Worm (Caenorhabditis elegans) whole organism, L1 larva: ENCODE results near the gene plrg-1.
A peak's percentile ranks its signal among the peaks of the same experiment; 100 is the strongest.

Experiments used
- C04F5.9 ChIP-seq: sonication (generic microtip); optimal IDR thresholded peaks from 2 replicates; lab custom pipeline; 2016; ENCODE audit warnings: missing genetic modification characterization, missing compliant biosample characterization
- C34B4.2 ChIP-seq: sonication (generic microtip); optimal IDR thresholded peaks from 2 replicates; lab custom pipeline; 2017; ENCODE audit warnings: mild to moderate bottlenecking, missing genetic modification characterization, missing compliant biosample characterization
- Y116A8C.19 ChIP-seq: sonication (generic microtip); optimal IDR thresholded peaks from 2 replicates; lab custom pipeline; 2016; ENCODE audit warnings: missing compliant biosample characterization, missing genetic modification characterization, borderline replicate concordance
- aha-1 ChIP-seq: fragments of 150-350 bp; optimal IDR thresholded peaks from 2 replicates; lab custom pipeline; 2014; ENCODE audit warnings: missing biosample characterization, missing genetic modification characterization
- alr-1 ChIP-seq: fragments of 200-800 bp; sonication (Bioruptor generic); optimal IDR thresholded peaks from 2 replicates; lab custom pipeline; 2018; ENCODE audit warnings: borderline replicate concordance, mild to moderate bottlenecking, missing genetic modification characterization, missing compliant biosample characterization
- ama-1 ChIP-seq: fragments of 150-350 bp; optimal IDR thresholded peaks from 2 replicates; lab custom pipeline; 2014
- blmp-1 ChIP-seq: fragments of 150-350 bp; optimal IDR thresholded peaks from 2 replicates; lab custom pipeline; 2014; ENCODE audit warnings: missing biosample characterization, missing genetic modification characterization
- ceh-82 ChIP-seq, 3 experiments: fragments of 150-350 bp in 1 of 3; sonication (generic microtip) in 2 of 3; optimal IDR thresholded peaks; 2 replicates each; lab custom pipeline; 2014 to 2017; ENCODE audit warnings: missing biosample characterization in 3 of 3, missing genetic modification characterization in 3 of 3
- ces-1 ChIP-seq: fragments of 150-350 bp; optimal IDR thresholded peaks from 2 replicates; lab custom pipeline; 2014; ENCODE audit warnings: missing biosample characterization, missing genetic modification reagents, missing genetic modification characterization
- dsc-1 ChIP-seq: sonication (generic microtip); optimal IDR thresholded peaks from 2 replicates; lab custom pipeline; 2016; ENCODE audit warnings: mild to moderate bottlenecking, missing genetic modification characterization, missing compliant biosample characterization
- efl-1 ChIP-seq, 4 experiments: fragments of 150-350 bp; optimal IDR thresholded peaks in 3 of 4; peaks in 1 of 4; 1 replicate in 1 of 4; 2 replicates in 3 of 4; lab custom pipeline; 2014; ENCODE audit warnings: missing biosample characterization in 2 of 4, missing genetic modification characterization in 2 of 4, missing genetic modification reagents in 2 of 4
- egl-27 ChIP-seq, 2 experiments: fragments of 150-350 bp in 1 of 2; sonication (generic microtip); optimal IDR thresholded peaks; 3 replicates each; lab custom pipeline; 2017 to 2018; ENCODE audit warnings: missing biosample characterization in 2 of 2, missing genetic modification characterization in 2 of 2, missing genetic modification reagents in 2 of 2
- elt-2 ChIP-seq: sonication (generic microtip); optimal IDR thresholded peaks from 2 replicates; lab custom pipeline; 2016; ENCODE audit warnings: missing genetic modification characterization, mild to moderate bottlenecking, inconsistent platforms, missing compliant biosample characterization, missing genetic modification reagents
- ets-5 ChIP-seq: fragments of 200-800 bp; sonication (Bioruptor generic); IDR thresholded peaks from 2 replicates; pipeline ENCODE4 v1.3.6; 2022; ENCODE audit warnings: missing genetic modification characterization, missing compliant biosample characterization
- fkh-10 ChIP-seq: sonication (generic microtip); optimal IDR thresholded peaks from 2 replicates; lab custom pipeline; 2017; ENCODE audit warnings: missing biosample characterization, missing genetic modification reagents, missing genetic modification characterization
- fkh-4 ChIP-seq: sonication (generic microtip); optimal IDR thresholded peaks from 2 replicates; lab custom pipeline; 2016; ENCODE audit warnings: missing compliant biosample characterization, missing genetic modification characterization, borderline replicate concordance
- fos-1 ChIP-seq: fragments of 150-350 bp; optimal IDR thresholded peaks from 2 replicates; lab custom pipeline; 2014; ENCODE audit warnings: missing biosample characterization, missing genetic modification characterization
- hlh-17 ChIP-seq: fragments of 200-800 bp; sonication (Bioruptor generic); optimal IDR thresholded peaks from 2 replicates; lab custom pipeline; 2018; ENCODE audit warnings: missing genetic modification characterization, mild to moderate bottlenecking, missing compliant biosample characterization, moderate library complexity, borderline replicate concordance
- irx-1 ChIP-seq: sonication (generic microtip); optimal IDR thresholded peaks from 2 replicates; lab custom pipeline; 2016; ENCODE audit warnings: missing genetic modification characterization, missing compliant biosample characterization
- isw-1 ChIP-seq: fragments of 200-800 bp; sonication (Bioruptor generic); IDR thresholded peaks from 2 replicates; pipeline ENCODE4 v1.3.6; 2022; ENCODE audit warnings: missing genetic modification characterization, missing compliant biosample characterization
- jun-1 ChIP-seq: fragments of 150-350 bp; optimal IDR thresholded peaks from 2 replicates; lab custom pipeline; 2014; ENCODE audit warnings: missing biosample characterization, missing genetic modification reagents, missing genetic modification characterization
- lin-13 ChIP-seq: fragments of 150-350 bp; optimal IDR thresholded peaks from 2 replicates; lab custom pipeline; 2014; ENCODE audit warnings: missing biosample characterization, missing genetic modification reagents, missing genetic modification characterization
- lin-14 ChIP-seq: fragments of 200-800 bp; sonication (Bioruptor generic); optimal IDR thresholded peaks from 2 replicates; lab custom pipeline; 2018; ENCODE audit warnings: mild to moderate bottlenecking, missing genetic modification characterization, moderate library complexity, missing compliant biosample characterization
- lir-3 ChIP-seq: sonication (generic microtip); optimal IDR thresholded peaks from 2 replicates; lab custom pipeline; 2016; ENCODE audit warnings: mild to moderate bottlenecking, missing genetic modification characterization, moderate library complexity, missing compliant biosample characterization; ENCODE audit not compliant: poor library complexity
- lsy-2 ChIP-seq, 2 experiments: fragments of 150-350 bp; optimal IDR thresholded peaks; 2 replicates each; lab custom pipeline; 2014; ENCODE audit warnings: missing biosample characterization in 2 of 2, missing genetic modification characterization in 2 of 2
- mdl-1 ChIP-seq, 2 experiments: fragments of 150-350 bp; optimal IDR thresholded peaks; 2 replicates each; lab custom pipeline; 2014 to 2017; ENCODE audit warnings: missing biosample characterization in 2 of 2, missing genetic modification characterization in 2 of 2, inconsistent platforms in 1 of 2
- mef-2 ChIP-seq: fragments of 150-350 bp; optimal IDR thresholded peaks from 2 replicates; lab custom pipeline; 2014; ENCODE audit warnings: missing biosample characterization, missing genetic modification characterization
- nhr-12 ChIP-seq: sonication (generic microtip); optimal IDR thresholded peaks from 2 replicates; lab custom pipeline; 2017; ENCODE audit warnings: missing biosample characterization, missing genetic modification characterization
- nhr-20 ChIP-seq: sonication (generic microtip); optimal IDR thresholded peaks from 2 replicates; lab custom pipeline; 2016; ENCODE audit warnings: mild to moderate bottlenecking, missing genetic modification characterization, missing compliant biosample characterization
- nhr-28 ChIP-seq: fragments of 150-350 bp; optimal IDR thresholded peaks from 2 replicates; lab custom pipeline; 2014; ENCODE audit warnings: missing biosample characterization, missing genetic modification characterization
- nhr-47 ChIP-seq: sonication (generic microtip); optimal IDR thresholded peaks from 2 replicates; lab custom pipeline; 2016; ENCODE audit warnings: mild to moderate bottlenecking, missing genetic modification characterization, moderate library complexity, missing compliant biosample characterization
- nhr-71 ChIP-seq: sonication (generic microtip); optimal IDR thresholded peaks from 2 replicates; lab custom pipeline; 2016; ENCODE audit warnings: mild to moderate bottlenecking, missing genetic modification characterization, moderate library complexity, missing compliant biosample characterization
- nhr-77 ChIP-seq: fragments of 150-350 bp; optimal IDR thresholded peaks from 2 replicates; lab custom pipeline; 2014; ENCODE audit warnings: missing biosample characterization, missing genetic modification characterization
- nhr-84 ChIP-seq: sonication (generic microtip); optimal IDR thresholded peaks from 2 replicates; lab custom pipeline; 2017; ENCODE audit warnings: missing biosample characterization, missing genetic modification characterization
- nhr-85 ChIP-seq: sonication (generic microtip); peaks from one replicate; lab custom pipeline; 2016; ENCODE audit warnings: missing genetic modification characterization, inconsistent platforms, missing compliant biosample characterization
- pax-3 ChIP-seq: fragments of 200-800 bp; sonication (Bioruptor generic); optimal IDR thresholded peaks from 2 replicates; lab custom pipeline; 2018; ENCODE audit warnings: mild to moderate bottlenecking, missing genetic modification characterization, moderate library complexity, missing compliant biosample characterization
- rnt-1 ChIP-seq: sonication (generic microtip); optimal IDR thresholded peaks from 2 replicates; lab custom pipeline; 2016; ENCODE audit warnings: mild to moderate bottlenecking, missing genetic modification characterization, moderate library complexity, missing compliant biosample characterization
- skn-1 ChIP-seq: fragments of 150-350 bp; optimal IDR thresholded peaks from 2 replicates; lab custom pipeline; 2014; ENCODE audit warnings: missing biosample characterization, missing genetic modification characterization
- snu-23 ChIP-seq: sonication (generic microtip); optimal IDR thresholded peaks from 2 replicates; lab custom pipeline; 2016; ENCODE audit warnings: missing genetic modification characterization, missing compliant biosample characterization
- sox-4 ChIP-seq: sonication (generic microtip); optimal IDR thresholded peaks from 2 replicates; lab custom pipeline; 2016; ENCODE audit warnings: missing genetic modification characterization, missing compliant biosample characterization
- sptf-1 ChIP-seq: fragments of 150-350 bp; optimal IDR thresholded peaks from 2 replicates; lab custom pipeline; 2014; ENCODE audit warnings: missing biosample characterization, missing genetic modification characterization
- swsn-7 ChIP-seq: sonication (generic microtip); optimal IDR thresholded peaks from 2 replicates; lab custom pipeline; 2016; ENCODE audit warnings: missing genetic modification characterization, missing compliant biosample characterization
- tbx-2 ChIP-seq: sonication (generic microtip); optimal IDR thresholded peaks from 2 replicates; lab custom pipeline; 2016; ENCODE audit warnings: missing genetic modification characterization, missing compliant biosample characterization
- tlp-1 ChIP-seq: fragments of 150-350 bp; optimal IDR thresholded peaks from 2 replicates; lab custom pipeline; 2014; ENCODE audit warnings: missing biosample characterization, missing genetic modification characterization
- unc-130 ChIP-seq: fragments of 150-350 bp; optimal IDR thresholded peaks from 2 replicates; lab custom pipeline; 2017; ENCODE audit warnings: missing biosample characterization, missing genetic modification characterization, inconsistent platforms
- unc-62 ChIP-seq: fragments of 150-350 bp; optimal IDR thresholded peaks from 2 replicates; lab custom pipeline; 2014; ENCODE audit warnings: missing biosample characterization, missing genetic modification reagents, missing genetic modification characterization
- unc-98 ChIP-seq: fragments of 200-800 bp; sonication (Bioruptor generic); IDR thresholded peaks from 2 replicates; pipeline ENCODE4 v1.3.6; 2022; ENCODE audit warnings: missing genetic modification characterization, missing compliant biosample characterization
- xbp-1 ChIP-seq: sonication (generic microtip); optimal IDR thresholded peaks from 2 replicates; lab custom pipeline; 2016; ENCODE audit warnings: missing genetic modification characterization, missing compliant biosample characterization
- zag-1 ChIP-seq: fragments of 150-350 bp; optimal IDR thresholded peaks from 2 replicates; lab custom pipeline; 2014; ENCODE audit warnings: missing biosample characterization, missing genetic modification characterization
- ztf-4 ChIP-seq: fragments of 150-350 bp; optimal IDR thresholded peaks from 2 replicates; lab custom pipeline; 2014; ENCODE audit warnings: missing biosample characterization, missing genetic modification characterization

The plrg-1 gene

ce11 chrV:10807862-10808327 is at the start of gene plrg-1 (continued):
- TF ChIP-seq elt-2 (peak; percentile 79), xbp-1 (tag; lab: Kevin White, UChicago) (peak; percentile 86), unc-130 (tag; lab: Kevin White, UChicago) (peak; percentile 97), lin-14 (peak; percentile 93), ets-5 (GFP tag; lab: Robert Waterston, UW) (no peak), sox-4 (peak; percentile 38), C04F5.9 (tag; lab: Kevin White, UChicago) (no peak), unc-98 (GFP tag; lab: Robert Waterston, UW) (peak; percentile 52; the same call in 1 of the 2 replicates), pax-3 (tag; lab: Kevin White, UChicago) (peak; percentile 74), aha-1 (tag; lab: Kevin White, UChicago) (peak; percentile 25), unc-62 (no peak), nhr-77 (tag; lab: Kevin White, UChicago) (peak; percentile 69), fkh-4 (tag; lab: Kevin White, UChicago) (peak; percentile 45), nhr-84 (tag; lab: Kevin White, UChicago) (no peak), ceh-82 (tag; optimal IDR thresholded peaks at IDR 0.05; lab: Kevin White, UChicago) (peak; percentile 69 to 89 (median 84)), hlh-17 (GFP tag; lab: Kevin White, UChicago) (no peak), isw-1 (peak; percentile 85), alr-1 (tag; lab: Kevin White, UChicago) (no peak), lir-3 (tag; lab: Kevin White, UChicago) (peak; percentile 83), ztf-4 (tag; lab: Kevin White, UChicago) (peak; percentile 80), nhr-12 (tag; lab: Kevin White, UChicago) (no peak), tlp-1 (tag; lab: Kevin White, UChicago) (no peak), C34B4.2 (tag; lab: Kevin White, UChicago) (no peak), egl-27 (tag; optimal IDR thresholded peaks at IDR 0.05; lab: Kevin White, UChicago) (peak in 1 of 2 experiments; percentile 48), skn-1 (tag; lab: Kevin White, UChicago) (peak; percentile 90), dsc-1 (tag; lab: Kevin White, UChicago) (peak; percentile 91), Y116A8C.19 (no peak), lsy-2 (tag; optimal IDR thresholded peaks at IDR 0.05; lab: Kevin White, UChicago) (peak; percentile 83 to 86), ces-1 (GFP tag; lab: Kevin White, UChicago) (peak; percentile 14), nhr-28 (tag; lab: Kevin White, UChicago) (no peak), zag-1 (tag; lab: Kevin White, UChicago) (no peak), mdl-1 (tag; optimal IDR thresholded peaks at IDR 0.05; lab: Kevin White, UChicago) (peak in 1 of 2 experiments; percentile 78)
- TF ChIP-seq, all 84 proteins: peak for 64

- TF ChIP-seq ztf-4 (tag; lab: Kevin White, UChicago), result no peak
- TF ChIP-seq snu-23 (GFP tag; lab: Kevin White, UChicago), result peak; percentile 27
- peak; percentile 40 for TF ChIP-seq jun-1
- no peak for TF ChIP-seq alr-1 (tag; lab: Kevin White, UChicago)
- no peak for TF ChIP-seq lir-3 (tag; lab: Kevin White, UChicago)
- TF ChIP-seq sptf-1 (tag; lab: Kevin White, UChicago), result no peak
- peak; percentile 55 for TF ChIP-seq nhr-85 (tag; lab: Kevin White, UChicago)
- no peak for TF ChIP-seq ama-1 (lab: Kevin White, UChicago)
- TF ChIP-seq fos-1 (tag; lab: Kevin White, UChicago), result no peak
- TF ChIP-seq pax-3 (tag; lab: Kevin White, UChicago), result no peak
- peak; percentile 46 for TF ChIP-seq tbx-2 (tag; lab: Kevin White, UChicago)
- peak in 1 of 3 experiments; percentile 15 for TF ChIP-seq ceh-82 (tag; optimal IDR thresholded peaks at IDR 0.05; lab: Kevin White, UChicago)
- no peak for TF ChIP-seq mef-2 (tag; lab: Kevin White, UChicago)
- peak; percentile 29 for TF ChIP-seq blmp-1 (tag; lab: Kevin White, UChicago)
- TF ChIP-seq nhr-20 (tag; lab: Kevin White, UChicago), result peak; percentile 37
- TF ChIP-seq rnt-1, result peak; percentile 44
- TF ChIP-seq lin-13, result no peak
- TF ChIP-seq swsn-7 (tag; lab: Kevin White, UChicago), result no peak
- peak; percentile 77 for TF ChIP-seq lin-14
- TF ChIP-seq nhr-71 (tag; lab: Kevin White, UChicago), result peak; percentile 45
- peak; percentile 34 for TF ChIP-seq nhr-47 (tag; lab: Kevin White, UChicago)
- TF ChIP-seq fkh-10 (GFP tag; lab: Kevin White, UChicago), result peak; percentile 72
- peak in 1 of 2 experiments; percentile 53 for TF ChIP-seq lsy-2 (tag; optimal IDR thresholded peaks at IDR 0.05; lab: Kevin White, UChicago)
- TF ChIP-seq efl-1 (optimal IDR thresholded peaks at IDR 0.05; lab: Kevin White, UChicago), result no peak
- peak in 1 of 2 experiments; percentile 22 for TF ChIP-seq efl-1 (GFP tag; optimal IDR thresholded peaks at IDR 0.05 in 1 of 2; lab: Kevin White, UChicago)
- no peak for TF ChIP-seq irx-1 (tag; lab: Kevin White, UChicago)
Measured at ce11 chrV:10856901-10857637, 49.4 kb upstream of the plrg-1 start.
